Fruit fly (Drosophila melanogaster): ENCODE results near the gene CG45101.

CG45101 gene

dm6 chr3L:11107432-11107831, 42.6 kb downstream of the CG45101 start, which contains the start of gene CG32073 (continued):
- TF ChIP-seq CG8924 (tag; optimal IDR thresholded peaks at IDR 0.05) (peak; percentile 9), CG2875 (GFP tag; optimal IDR thresholded peaks at IDR 0.05) (peak; percentile 29), wek (GFP tag; optimal IDR thresholded peaks at IDR 0.05) (peak; percentile 40), bcd (GFP tag; optimal IDR thresholded peaks at IDR 0.05) (no peak), hkb (optimal IDR thresholded peaks at IDR 0.05) (no peak), hkb (GFP tag; IDR thresholded peaks at IDR 0.05) (no peak)

dm6 chr3L:11107935-11108334, 43.1 kb downstream of the CG45101 start, which contains the start of gene CG12522:
TSS of gene CG12522 (plus strand) at chr3L:11108235.
- no peak for TF ChIP-seq CG15696 (tag; optimal IDR thresholded peaks at IDR 0.05)
- no peak for TF ChIP-seq CG10274 (GFP tag; optimal IDR thresholded peaks at IDR 0.05)
- no peak for TF ChIP-seq gce (GFP tag; IDR thresholded peaks at IDR 0.05)
- no peak for TF ChIP-seq zfh2 (GFP tag; optimal IDR thresholded peaks at IDR 0.05)
- no peak for TF ChIP-seq CG18476 (GFP tag; optimal IDR thresholded peaks at IDR 0.05)
- no peak for TF ChIP-seq CG32772 (GFP tag; IDR thresholded peaks at IDR 0.05)
- no peak for TF ChIP-seq vfl (GFP tag; optimal IDR thresholded peaks at IDR 0.05)
- no peak for TF ChIP-seq Dll (GFP tag; IDR thresholded peaks at IDR 0.05; ENCODE audit: partially characterized antibody)
- TF ChIP-seq grau (tag; optimal IDR thresholded peaks at IDR 0.05): no peak
- no peak for TF ChIP-seq eyg (GFP tag; optimal IDR thresholded peaks at IDR 0.05)
- no peak for TF ChIP-seq HLH3B (GFP tag; IDR thresholded peaks at IDR 0.05)
- no peak for TF ChIP-seq Ravus (GFP tag; IDR thresholded peaks at IDR 0.05)
- TF ChIP-seq CG16815 (GFP tag; optimal IDR thresholded peaks at IDR 0.05): no peak
- no peak for TF ChIP-seq CG6813 (GFP tag; optimal IDR thresholded peaks at IDR 0.05)
- no peak for TF ChIP-seq maf-S (GFP tag; optimal IDR thresholded peaks at IDR 0.05)
- no peak for TF ChIP-seq sr (GFP tag; IDR thresholded peaks at IDR 0.05)

DNA sequence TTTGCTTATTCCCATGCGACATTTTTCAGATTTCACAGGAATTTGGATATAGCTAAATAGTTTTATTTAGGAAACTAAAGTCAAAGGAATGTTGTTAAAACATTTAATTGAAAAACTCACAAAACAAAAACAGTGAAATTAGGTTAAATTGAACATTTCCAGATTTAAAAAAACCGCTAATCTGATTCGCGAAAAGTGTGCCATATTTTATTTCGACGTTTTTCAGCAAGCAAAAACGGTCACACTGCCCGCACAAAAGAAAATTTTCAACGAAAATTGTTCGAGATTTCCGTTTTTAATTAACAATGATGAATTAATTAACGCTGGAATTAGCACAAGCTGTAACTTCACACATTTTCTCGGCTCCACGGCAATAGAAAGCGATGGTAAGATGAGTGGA, 44.7 kb downstream of the CG45101 start, which contains the start of the genes CG34012 and emei:
Gene CG34012 (minus strand): TSS at position 52 of the 400 bp plus-strand sequence.
Gene emei (plus strand): TSS at position 237 of the 400 bp plus-strand sequence.
- TF ChIP-seq CG4617 (GFP tag; optimal IDR thresholded peaks at IDR 0.05; ENCODE audit: borderline replicate concordance): peak; percentile 6
- peak; percentile 41; the same call in 1 of the 2 replicates for TF ChIP-seq MBD-R2 (GFP tag; IDR thresholded peaks at IDR 0.05)
- TF ChIP-seq btn (GFP tag; optimal IDR thresholded peaks at IDR 0.05): no peak
- no peak for TF ChIP-seq pan (optimal IDR thresholded peaks at IDR 0.05)
- TF ChIP-seq pan (GFP tag; optimal IDR thresholded peaks at IDR 0.05 in 1 of 2, IDR thresholded peaks at IDR 0.05 in 1 of 2): no peak
- peak; percentile 88 for TF ChIP-seq E2f2 (GFP tag; IDR thresholded peaks at IDR 0.05)
- 0 out of 2 replicates have a peak, but pooled peaks have one; percentile 30 for TF ChIP-seq sna (GFP tag; IDR thresholded peaks at IDR 0.05; ENCODE audit: partially characterized antibody)
- TF ChIP-seq YL-1 (GFP tag; optimal IDR thresholded peaks at IDR 0.05): peak; percentile 26
- peak; percentile 32 for TF ChIP-seq Myb (GFP tag; optimal IDR thresholded peaks at IDR 0.05)
- no peak for TF ChIP-seq chn (GFP tag; optimal IDR thresholded peaks at IDR 0.05)
- TF ChIP-seq pzg (GFP tag; optimal IDR thresholded peaks at IDR 0.05): peak; percentile 43
- no peak for TF ChIP-seq Taf1 (GFP tag; IDR thresholded peaks at IDR 0.05)
- peak; percentile 54 for TF ChIP-seq phol (tag; optimal IDR thresholded peaks at IDR 0.05)
- peak; percentile 18 for TF ChIP-seq CG17186 (GFP tag; optimal IDR thresholded peaks at IDR 0.05)
- peak; percentile 21 for TF ChIP-seq Sin3A (optimal IDR thresholded peaks at IDR 0.05)
- peak; percentile 60 for TF ChIP-seq CG14710 (tag; optimal IDR thresholded peaks at IDR 0.05)
- TF ChIP-seq NFAT (GFP tag; IDR thresholded peaks at IDR 0.05): no peak
- TF ChIP-seq gfzf (GFP tag; optimal IDR thresholded peaks at IDR 0.05): peak; percentile 77
- peak in 1 of 2 experiments; percentile 6 for TF ChIP-seq Pdp1 (GFP tag; optimal IDR thresholded peaks at IDR 0.05)
- 0 out of 3 replicates have a peak, but pooled peaks have one; percentile 37 for TF ChIP-seq CG34422 (GFP tag; IDR thresholded peaks at IDR 0.05)
- no peak for TF ChIP-seq CG16863 (GFP tag; optimal IDR thresholded peaks at IDR 0.05)
- TF ChIP-seq MESR4 (GFP tag; optimal IDR thresholded peaks at IDR 0.05): peak; percentile 55
- peak; percentile 47 for TF ChIP-seq CG9797 (GFP tag; optimal IDR thresholded peaks at IDR 0.05)
- peak; percentile 82 for TF ChIP-seq bigmax (GFP tag; optimal IDR thresholded peaks at IDR 0.05)
- TF ChIP-seq jigr1 (GFP tag; IDR thresholded peaks at IDR 0.05): no peak
- TF ChIP-seq CG15514 (GFP tag; optimal IDR thresholded peaks at IDR 0.05): peak; percentile 79
- TF ChIP-seq CG8944 (GFP tag; optimal IDR thresholded peaks at IDR 0.05): no peak
- TF ChIP-seq stwl (tag; optimal IDR thresholded peaks at IDR 0.05): peak; percentile 26

Measured in whole organism, embryonic.